Worm (Caenorhabditis elegans): ENCODE results near the gene idpb-1.

Gene idpb-1

ce11 chrII:5092362-5093281 is 9.2 kb upstream of the idpb-1 start, which contains the start of gene C04G6.2 (continued):
- TF ChIP-seq ceh-44 (GFP tag; IDR thresholded peaks at IDR 0.05), result no peak
- no peak for TF ChIP-seq tag-97 (GFP tag; IDR thresholded peaks at IDR 0.05)
- no peak for TF ChIP-seq ceh-62 (tag; optimal IDR thresholded peaks at IDR 0.05)
- TF ChIP-seq mdt-29 (GFP tag; IDR thresholded peaks at IDR 0.05), result no peak
- no peak for TF ChIP-seq fos-1 (tag; optimal IDR thresholded peaks at IDR 0.05)
- TF ChIP-seq nhr-42 (GFP tag; IDR thresholded peaks at IDR 0.05), result no peak
- no peak for TF ChIP-seq egl-43 (GFP tag; IDR thresholded peaks at IDR 0.05)

- no peak for TF ChIP-seq arid-1 (GFP tag; conservative IDR thresholded peaks at IDR 0.05)
- TF ChIP-seq unc-62 (GFP tag; optimal IDR thresholded peaks at IDR 0.05 in 1 of 2), result peak in 1 of 2 experiments; percentile 35
- TF ChIP-seq unc-62 (tag; optimal IDR thresholded peaks at IDR 0.05), result no peak
- TF ChIP-seq lin-13 (GFP tag; optimal IDR thresholded peaks at IDR 0.05), result no peak
These were observed 7.8 kb upstream of the idpb-1 start, which contains the start of gene C04G6.13 for ce11 chrII:5093945-5094344. Gene C04G6.13 (plus strand): TSS chrII:5094245.

- no peak for TF ChIP-seq zip-11 (GFP tag; IDR thresholded peaks at IDR 0.05)
- no peak for TF ChIP-seq fkh-10 (GFP tag; optimal IDR thresholded peaks at IDR 0.05)
- no peak for TF ChIP-seq lin-15B (tag; optimal IDR thresholded peaks at IDR 0.05)
- TF ChIP-seq Y75B8A.6 (GFP tag; IDR thresholded peaks at IDR 0.05), result no peak
- no peak for TF ChIP-seq daf-16 (GFP tag; optimal IDR thresholded peaks at IDR 0.05)
- TF ChIP-seq daf-16 (tag; optimal IDR thresholded peaks at IDR 0.05), result no peak
- no peak for TF ChIP-seq ceh-82 (tag; optimal IDR thresholded peaks at IDR 0.05)
- TF ChIP-seq ceh-20 (GFP tag; IDR thresholded peaks at IDR 0.05), result no peak
- TF ChIP-seq unc-62 (GFP tag; optimal IDR thresholded peaks at IDR 0.05 in 1 of 2), result peak in 1 of 2 experiments; percentile 73
- TF ChIP-seq unc-62 (tag; optimal IDR thresholded peaks at IDR 0.05), result no peak
These were observed 2.8 kb upstream of the idpb-1 start for ce11 chrII:5099034-5099433.

- no peak for TF ChIP-seq gei-8 (GFP tag; optimal IDR thresholded peaks at IDR 0.05)
- TF ChIP-seq nhr-28 (tag; optimal IDR thresholded peaks at IDR 0.05), result no peak
- no peak for TF ChIP-seq tra-1 (GFP tag; IDR thresholded peaks at IDR 0.05)
- TF ChIP-seq mdt-29 (GFP tag; IDR thresholded peaks at IDR 0.05), result no peak
- TF ChIP-seq Y105C5A.15 (GFP tag; IDR thresholded peaks at IDR 0.05), result no peak
- TF ChIP-seq hif-1 (tag; optimal IDR thresholded peaks at IDR 0.05), result no peak
- TF ChIP-seq dmd-8 (GFP tag; IDR thresholded peaks at IDR 0.05), result no peak
- no peak for TF ChIP-seq lin-15B (tag; optimal IDR thresholded peaks at IDR 0.05)
These were observed 2.1 kb upstream of the idpb-1 start, which contains the start of gene C04G6.6 for ce11 chrII:5099649-5100048. Gene C04G6.6 (minus strand): TSS chrII:5099749.

ce11 chrII:5103189-5103588 is 1.4 kb downstream of the idpb-1 start:
- TF ChIP-seq cey-2 (tag; optimal IDR thresholded peaks at IDR 0.05; ENCODE audit: borderline replicate concordance, insufficient read depth) (no peak), nhr-28 (tag; optimal IDR thresholded peaks at IDR 0.05) (peak; percentile 16)

ce11 chrII:5103784-5104457 is 2.1 kb downstream of the idpb-1 start, which contains the start of the genes C04G6.11 and mpk-2:
Gene C04G6.11 (minus strand): TSS chrII:5103834.
Gene mpk-2 (plus strand): TSS chrII:5104118.
- TF ChIP-seq hlh-11 (tag; optimal IDR thresholded peaks at IDR 0.05) (peak; percentile 82), nhr-102 (tag; optimal IDR thresholded peaks at IDR 0.05) (peak; percentile 51), nhr-48 (tag; optimal IDR thresholded peaks at IDR 0.05) (peak; percentile 85), pqm-1 (tag; optimal IDR thresholded peaks at IDR 0.05) (peak; percentile 69), mdt-29 (GFP tag; IDR thresholded peaks at IDR 0.05) (no peak), daf-16 (GFP tag; optimal IDR thresholded peaks at IDR 0.05) (peak in 1 of 2 experiments; percentile 69), daf-16 (tag; optimal IDR thresholded peaks at IDR 0.05) (peak; percentile 66), hif-1 (tag; optimal IDR thresholded peaks at IDR 0.05) (peak in 1 of 2 experiments; percentile 20), lin-29 (GFP tag; IDR thresholded peaks at IDR 0.05) (no peak), dve-1 (tag; optimal IDR thresholded peaks at IDR 0.05; ENCODE audit: insufficient read depth) (peak; percentile 64), daf-12 (tag; optimal IDR thresholded peaks at IDR 0.05) (no peak), madf-9 (GFP tag; conservative IDR thresholded peaks at IDR 0.05) (no peak), mdl-1 (tag; optimal IDR thresholded peaks at IDR 0.05) (peak in 1 of 2 experiments; percentile 9), dmd-6 (GFP tag; IDR thresholded peaks at IDR 0.05) (peak; percentile 97), nhr-28 (tag; optimal IDR thresholded peaks at IDR 0.05) (peak; percentile 77), nhr-77 (tag; optimal IDR thresholded peaks at IDR 0.05) (peak; percentile 44), lin-1 (GFP tag; IDR thresholded peaks at IDR 0.05) (peak; percentile 59; the same call in 1 of the 2 replicates)
